Worm (Caenorhabditis elegans): ENCODE data around the gene pqn-48.
A peak's percentile ranks its signal among the peaks of the same experiment; 100 is the strongest.

ce11 chrII:4042696-4043095, 4.0 kb downstream of the pqn-48 start:
- TF ChIP-seq unc-62 (GFP tag; optimal IDR thresholded peaks at IDR 0.05 in 1 of 2) (no peak), unc-62 (tag; optimal IDR thresholded peaks at IDR 0.05) (no peak), nhr-11 (tag; optimal IDR thresholded peaks at IDR 0.05) (no peak), ama-1 (optimal IDR thresholded peaks at IDR 0.05) (peak; percentile 62), snpc-4 (tag; optimal IDR thresholded peaks at IDR 0.05) (no peak), nhr-77 (tag; optimal IDR thresholded peaks at IDR 0.05) (no peak), fkh-10 (GFP tag; optimal IDR thresholded peaks at IDR 0.05) (no peak)

All from whole organism, L4 larva.